Worm (Caenorhabditis elegans) whole organism, L3 larva: ENCODE results near the gene K02D10.8.

Experiments used
- R02D3.7 ChIP-seq: fragments of 150-350 bp; optimal IDR thresholded peaks from 2 replicates; lab custom pipeline; 2014; ENCODE audit warnings: missing biosample characterization, missing genetic modification characterization
- ZK546.5 ChIP-seq: sonication (generic microtip); optimal IDR thresholded peaks from 2 replicates; lab custom pipeline; 2017; ENCODE audit warnings: missing biosample characterization, missing genetic modification characterization
- aly-2 ChIP-seq: fragments of 150-350 bp; optimal IDR thresholded peaks from 2 replicates; lab custom pipeline; 2014; ENCODE audit warnings: missing biosample characterization, missing genetic modification characterization
- ama-1 ChIP-seq: fragments of 150-350 bp; optimal IDR thresholded peaks from 2 replicates; lab custom pipeline; 2018
- ceh-16 ChIP-seq: sonication (generic microtip); optimal IDR thresholded peaks from 2 replicates; lab custom pipeline; 2017; ENCODE audit warnings: missing biosample characterization, missing genetic modification characterization
- ceh-28 ChIP-seq: fragments of 150-350 bp; optimal IDR thresholded peaks from 2 replicates; lab custom pipeline; 2014; ENCODE audit warnings: missing biosample characterization, missing genetic modification reagents, missing genetic modification characterization
- ceh-82 ChIP-seq: fragments of 150-350 bp; optimal IDR thresholded peaks from 2 replicates; lab custom pipeline; 2014; ENCODE audit warnings: missing biosample characterization, missing genetic modification characterization
- ceh-9 ChIP-seq: sonication (generic microtip); optimal IDR thresholded peaks from 2 replicates; lab custom pipeline; 2018; ENCODE audit warnings: missing biosample characterization, missing genetic modification characterization
- daf-12 ChIP-seq: fragments of 150-350 bp; optimal IDR thresholded peaks from 2 replicates; lab custom pipeline; 2014; ENCODE audit warnings: missing biosample characterization, missing genetic modification reagents, missing genetic modification characterization
- egl-27 ChIP-seq: sonication (generic microtip); optimal IDR thresholded peaks from 4 replicates; lab custom pipeline; 2017; ENCODE audit warnings: missing biosample characterization, missing genetic modification reagents, missing genetic modification characterization
- egl-5 ChIP-seq: fragments of 150-350 bp; optimal IDR thresholded peaks from 2 replicates; lab custom pipeline; 2017; ENCODE audit warnings: missing biosample characterization, missing genetic modification reagents, missing genetic modification characterization, inconsistent platforms
- elt-1 ChIP-seq: fragments of 150-350 bp; optimal IDR thresholded peaks from 2 replicates; lab custom pipeline; 2014; ENCODE audit warnings: missing biosample characterization, missing genetic modification characterization
- elt-2 ChIP-seq: sonication (generic microtip); optimal IDR thresholded peaks from 2 replicates; lab custom pipeline; 2016; ENCODE audit warnings: missing genetic modification reagents, mild to moderate bottlenecking, missing genetic modification characterization, missing compliant biosample characterization
- elt-3 ChIP-seq, 3 experiments: fragments of 150-350 bp in 1 of 3; sonication (generic microtip) in 2 of 3; optimal IDR thresholded peaks; 2 replicates in 2 of 3; 4 replicates in 1 of 3; lab custom pipeline; 2014 to 2017; ENCODE audit warnings: missing biosample characterization in 3 of 3, missing genetic modification characterization in 3 of 3
- eor-1 ChIP-seq, 2 experiments: fragments of 150-350 bp; optimal IDR thresholded peaks; 2 replicates each; lab custom pipeline; 2014 to 2018; ENCODE audit warnings: missing biosample characterization in 2 of 2, missing genetic modification characterization in 2 of 2
- fkh-10 ChIP-seq: sonication (generic microtip); optimal IDR thresholded peaks from 2 replicates; lab custom pipeline; 2017; ENCODE audit warnings: missing biosample characterization, missing genetic modification reagents, missing genetic modification characterization
- fkh-2 ChIP-seq: fragments of 150-350 bp; optimal IDR thresholded peaks from 2 replicates; lab custom pipeline; 2014; ENCODE audit warnings: missing biosample characterization, missing genetic modification reagents, missing genetic modification characterization
- fos-1 ChIP-seq: fragments of 150-350 bp; optimal IDR thresholded peaks from 2 replicates; lab custom pipeline; 2014; ENCODE audit warnings: missing biosample characterization, missing genetic modification characterization
- jun-1 ChIP-seq: fragments of 150-350 bp; optimal IDR thresholded peaks from 2 replicates; lab custom pipeline; 2014; ENCODE audit warnings: missing biosample characterization, missing genetic modification reagents, missing genetic modification characterization
- lin-15B ChIP-seq: fragments of 150-350 bp; optimal IDR thresholded peaks from 2 replicates; lab custom pipeline; 2014; ENCODE audit warnings: missing biosample characterization, missing genetic modification characterization
- lin-39 ChIP-seq: fragments of 150-350 bp; optimal IDR thresholded peaks from 2 replicates; lab custom pipeline; 2018; ENCODE audit warnings: missing biosample characterization, missing genetic modification reagents, missing genetic modification characterization
- lsy-12 ChIP-seq: sonication (generic microtip); optimal IDR thresholded peaks from 2 replicates; lab custom pipeline; 2016; ENCODE audit warnings: mild to moderate bottlenecking, missing genetic modification characterization, missing compliant biosample characterization
- mdl-1 ChIP-seq: fragments of 150-350 bp; optimal IDR thresholded peaks from 2 replicates; lab custom pipeline; 2014; ENCODE audit warnings: missing biosample characterization, missing genetic modification characterization
- mml-1 ChIP-seq: fragments of 150-350 bp; sonication (generic microtip); optimal IDR thresholded peaks from 3 replicates; lab custom pipeline; 2014; ENCODE audit warnings: missing biosample characterization, missing genetic modification characterization
- nfya-1 ChIP-seq: sonication (generic microtip); optimal IDR thresholded peaks from 2 replicates; lab custom pipeline; 2017; ENCODE audit warnings: missing genetic modification characterization, mild to moderate bottlenecking, missing compliant biosample characterization, antibody characterized with exemption, moderate library complexity; ENCODE audit not compliant: insufficient read depth
- nhr-11 ChIP-seq: fragments of 150-350 bp; optimal IDR thresholded peaks from 2 replicates; lab custom pipeline; 2014; ENCODE audit warnings: missing biosample characterization, missing genetic modification characterization
- nhr-12 ChIP-seq: fragments of 150-350 bp; optimal IDR thresholded peaks from 2 replicates; lab custom pipeline; 2014; ENCODE audit warnings: missing biosample characterization, missing genetic modification characterization
- nhr-23 ChIP-seq: fragments of 150-350 bp; optimal IDR thresholded peaks from 2 replicates; lab custom pipeline; 2014; ENCODE audit warnings: missing biosample characterization, missing genetic modification reagents, missing genetic modification characterization
- nhr-237 ChIP-seq: fragments of 150-350 bp; optimal IDR thresholded peaks from 2 replicates; lab custom pipeline; 2014; ENCODE audit warnings: missing biosample characterization, missing genetic modification characterization
- nhr-25 ChIP-seq: sonication (generic microtip); optimal IDR thresholded peaks from 2 replicates; lab custom pipeline; 2017; ENCODE audit warnings: missing biosample characterization, missing genetic modification characterization
- nhr-28 ChIP-seq: fragments of 150-350 bp; optimal IDR thresholded peaks from 2 replicates; lab custom pipeline; 2014; ENCODE audit warnings: missing biosample characterization, missing genetic modification characterization
- nhr-43 ChIP-seq: sonication (generic microtip); optimal IDR thresholded peaks from 2 replicates; lab custom pipeline; 2016; ENCODE audit warnings: mild to moderate bottlenecking, missing genetic modification characterization, missing compliant biosample characterization; ENCODE audit not compliant: poor library complexity, severe bottlenecking
- nhr-67 ChIP-seq: fragments of 150-350 bp; optimal IDR thresholded peaks from 2 replicates; lab custom pipeline; 2014; ENCODE audit warnings: missing biosample characterization, missing genetic modification characterization
- nhr-76 ChIP-seq: fragments of 150-350 bp; sonication (generic microtip); optimal IDR thresholded peaks from 5 replicates; lab custom pipeline; 2014; ENCODE audit warnings: missing biosample characterization, missing genetic modification characterization
- pha-4 ChIP-seq: fragments of 150-350 bp; optimal IDR thresholded peaks from 2 replicates; lab custom pipeline; 2014; ENCODE audit warnings: missing biosample characterization, missing genetic modification reagents, missing genetic modification characterization
- pqm-1 ChIP-seq: fragments of 150-350 bp; optimal IDR thresholded peaks from 2 replicates; lab custom pipeline; 2017; ENCODE audit warnings: missing biosample characterization, missing genetic modification characterization, inconsistent platforms
- sea-2 ChIP-seq: fragments of 150-350 bp; sonication (generic microtip); optimal IDR thresholded peaks from 4 replicates; lab custom pipeline; 2014; ENCODE audit warnings: missing biosample characterization, missing genetic modification reagents, missing genetic modification characterization
- skn-1 ChIP-seq: fragments of 150-350 bp; optimal IDR thresholded peaks from 2 replicates; lab custom pipeline; 2014; ENCODE audit warnings: missing biosample characterization, missing genetic modification characterization
- snpc-4 ChIP-seq: fragments of 150-350 bp; optimal IDR thresholded peaks from 2 replicates; lab custom pipeline; 2014; ENCODE audit warnings: missing biosample characterization, missing genetic modification characterization
- unc-39 ChIP-seq: sonication (generic microtip); optimal IDR thresholded peaks from 4 replicates; lab custom pipeline; 2017; ENCODE audit warnings: missing biosample characterization, missing genetic modification characterization
- unc-62 ChIP-seq: fragments of 150-350 bp; sonication (generic microtip); optimal IDR thresholded peaks from 4 replicates; lab custom pipeline; 2014; ENCODE audit warnings: missing biosample characterization, missing genetic modification reagents, missing genetic modification characterization
- zag-1 ChIP-seq: fragments of 150-350 bp; optimal IDR thresholded peaks from 2 replicates; lab custom pipeline; 2014; ENCODE audit warnings: missing biosample characterization, missing genetic modification characterization
- ztf-11 ChIP-seq: fragments of 150-350 bp; optimal IDR thresholded peaks from 2 replicates; lab custom pipeline; 2014; ENCODE audit warnings: missing biosample characterization, missing genetic modification characterization
- ztf-4 ChIP-seq: fragments of 150-350 bp; optimal IDR thresholded peaks from 2 replicates; lab custom pipeline; 2014; ENCODE audit warnings: missing biosample characterization, missing genetic modification characterization

K02D10.8 gene

ce11 chrIII:8800796-8801083, 14.6 kb downstream of the K02D10.8 start:
- TF ChIP-seq unc-39 (no peak), pha-4 (tag; lab: Kevin White, UChicago) (peak; percentile 3), egl-5 (tag; lab: Kevin White, UChicago) (no peak), ceh-16 (tag; lab: Kevin White, UChicago) (no peak), nhr-76 (tag; lab: Kevin White, UChicago) (no peak), nhr-43 (tag; lab: Kevin White, UChicago) (peak; percentile 26), aly-2 (no peak), fkh-10 (no peak), daf-12 (tag; lab: Kevin White, UChicago) (no peak), ceh-9 (tag; lab: Kevin White, UChicago) (no peak), elt-3 (tag; optimal IDR thresholded peaks at IDR 0.05; lab: Kevin White, UChicago) (no peak), fkh-2 (tag; lab: Kevin White, UChicago) (no peak), nhr-11 (no peak), ztf-11 (no peak), lin-15B (tag; lab: Kevin White, UChicago) (no peak), pqm-1 (tag; lab: Kevin White, UChicago) (no peak), mdl-1 (tag; lab: Kevin White, UChicago) (no peak), nhr-23 (peak; percentile 67), R02D3.7 (tag; lab: Kevin White, UChicago) (no peak), egl-27 (no peak), nhr-25 (tag; lab: Kevin White, UChicago) (peak; percentile 63)

- TF ChIP-seq fos-1 (tag; lab: Kevin White, UChicago) (no peak), nhr-43 (tag; lab: Kevin White, UChicago) (peak; percentile 69), fkh-2 (tag; lab: Kevin White, UChicago) (no peak), ceh-82 (tag; lab: Kevin White, UChicago) (no peak)
Observed at ce11 chrIII:8801352-8801863, 15.2 kb downstream of the K02D10.8 start.

- TF ChIP-seq nhr-237 (tag; lab: Kevin White, UChicago) (no peak), fos-1 (tag; lab: Kevin White, UChicago) (peak; percentile 72), elt-3 (tag; optimal IDR thresholded peaks at IDR 0.05; lab: Kevin White, UChicago) (peak in 1 of 3 experiments; percentile 69), lsy-12 (tag; lab: Kevin White, UChicago) (peak; percentile 91), pha-4 (tag; lab: Kevin White, UChicago) (peak; percentile 99), ztf-11 (no peak), nhr-12 (tag; lab: Kevin White, UChicago) (no peak), R02D3.7 (tag; lab: Kevin White, UChicago) (peak; percentile 77), nhr-43 (tag; lab: Kevin White, UChicago) (peak; percentile 70), nhr-28 (peak; percentile 16), nhr-67 (peak; percentile 17), mml-1 (tag; lab: Kevin White, UChicago) (peak; percentile 40), elt-2 (tag; lab: Kevin White, UChicago) (peak; percentile 93), unc-39 (no peak), sea-2 (GFP tag; lab: Kevin White, UChicago) (peak; percentile 86), ceh-16 (tag; lab: Kevin White, UChicago) (no peak), pqm-1 (tag; lab: Kevin White, UChicago) (peak; percentile 62), skn-1 (tag; lab: Kevin White, UChicago) (peak; percentile 89), fkh-10 (peak; percentile 82), nfya-1 (tag; lab: Kevin White, UChicago) (peak; percentile 98), snpc-4 (tag; lab: Kevin White, UChicago) (peak; percentile 88), ceh-28 (tag; lab: Kevin White, UChicago) (peak; percentile 93), eor-1 (tag; optimal IDR thresholded peaks at IDR 0.05; lab: Kevin White, UChicago) (peak in 1 of 2 experiments; percentile 75), nhr-25 (tag; lab: Kevin White, UChicago) (peak; percentile 99), ZK546.5 (tag; lab: Kevin White, UChicago) (no peak), unc-62 (GFP tag; lab: Kevin White, UChicago) (peak; percentile 99), ztf-4 (tag; lab: Kevin White, UChicago) (peak; percentile 70), mdl-1 (tag; lab: Kevin White, UChicago) (peak; percentile 95), ama-1 (peak; percentile 90), elt-1 (tag; lab: Kevin White, UChicago) (peak; percentile 69), lin-39 (tag; lab: Kevin White, UChicago) (peak; percentile 97), zag-1 (tag; lab: Kevin White, UChicago) (peak; percentile 82), daf-12 (tag; lab: Kevin White, UChicago) (peak; percentile 41), nhr-11 (peak; percentile 98), nhr-23 (peak; percentile 98), jun-1 (tag; lab: Kevin White, UChicago) (peak; percentile 95), nhr-76 (tag; lab: Kevin White, UChicago) (no peak), ceh-82 (tag; lab: Kevin White, UChicago) (peak; percentile 75), egl-27 (peak; percentile 91), aly-2 (peak; percentile 89)
Observed at ce11 chrIII:8801864-8802818, 16.0 kb downstream of the K02D10.8 start.
